Worm (Caenorhabditis elegans): ENCODE data around the gene srw-41.

srw-41 gene

DNA sequence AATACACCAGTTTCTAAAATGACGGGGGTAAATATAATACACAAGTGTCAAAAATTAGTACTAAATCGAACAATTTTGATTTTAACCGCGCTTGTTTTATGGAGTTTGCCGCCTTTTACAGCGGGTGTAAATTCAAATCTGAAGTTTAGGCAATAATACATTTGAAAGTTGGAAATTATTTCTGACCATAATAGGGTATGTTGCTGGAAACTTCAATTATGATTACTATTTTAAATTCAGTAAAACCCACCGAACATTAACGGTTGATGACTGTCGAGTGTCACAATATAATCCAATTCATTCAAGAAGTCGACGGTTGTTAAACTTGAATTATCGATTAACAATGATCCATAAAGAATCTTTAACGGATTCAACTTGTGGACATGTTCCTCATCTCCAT is 16.5 kb downstream of the srw-41 start:
- TF ChIP-seq lin-15B (tag; optimal IDR thresholded peaks at IDR 0.05) (no peak), nhr-77 (tag; optimal IDR thresholded peaks at IDR 0.05) (no peak), zag-1 (tag; optimal IDR thresholded peaks at IDR 0.05) (no peak), fkh-2 (tag; optimal IDR thresholded peaks at IDR 0.05) (no peak), pha-4 (tag; optimal IDR thresholded peaks at IDR 0.05) (no peak), fkh-10 (GFP tag; optimal IDR thresholded peaks at IDR 0.05) (no peak), elt-1 (tag; optimal IDR thresholded peaks at IDR 0.05) (no peak), nfya-1 (tag; optimal IDR thresholded peaks at IDR 0.05; ENCODE audit: insufficient read depth) (no peak), nhr-25 (tag; optimal IDR thresholded peaks at IDR 0.05) (no peak), snpc-4 (tag; optimal IDR thresholded peaks at IDR 0.05) (no peak), elt-3 (tag; optimal IDR thresholded peaks at IDR 0.05) (no peak), mdl-1 (tag; optimal IDR thresholded peaks at IDR 0.05) (no peak), nhr-23 (tag; optimal IDR thresholded peaks at IDR 0.05) (no peak), ama-1 (optimal IDR thresholded peaks at IDR 0.05) (no peak), ceh-16 (tag; optimal IDR thresholded peaks at IDR 0.05) (no peak), nhr-76 (tag; optimal IDR thresholded peaks at IDR 0.05) (no peak), lin-39 (tag; optimal IDR thresholded peaks at IDR 0.05) (no peak), skn-1 (tag; optimal IDR thresholded peaks at IDR 0.05) (no peak)

DNA sequence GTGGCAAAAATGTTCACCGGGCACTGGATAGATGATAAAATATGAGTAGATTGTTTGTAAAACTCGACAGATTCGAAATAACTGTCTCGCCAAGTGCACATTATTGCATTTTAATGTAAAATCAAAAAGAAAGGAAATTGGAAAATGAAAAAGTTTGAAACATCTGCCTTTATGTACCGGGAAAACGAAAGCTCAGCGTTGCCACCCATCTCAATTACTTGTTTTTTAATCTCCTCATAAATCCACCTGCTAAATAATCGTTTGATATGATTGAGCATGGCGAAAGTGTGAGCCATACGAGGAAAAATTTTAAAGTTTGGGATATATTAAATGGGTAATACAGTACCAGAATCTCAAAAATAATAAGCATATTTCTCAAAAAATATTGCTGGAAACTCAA is 19.3 kb downstream of the srw-41 start, which contains the start of gene srh-137:
TSS of gene srh-137 (minus strand) at position 101 of the 400 bp plus-strand sequence.
- TF ChIP-seq R02D3.7 (tag; optimal IDR thresholded peaks at IDR 0.05) (no peak), nhr-67 (tag; optimal IDR thresholded peaks at IDR 0.05) (no peak), ceh-82 (tag; optimal IDR thresholded peaks at IDR 0.05) (no peak), nhr-25 (tag; optimal IDR thresholded peaks at IDR 0.05) (no peak), elt-2 (tag; optimal IDR thresholded peaks at IDR 0.05) (no peak), elt-1 (tag; optimal IDR thresholded peaks at IDR 0.05) (no peak), zag-1 (tag; optimal IDR thresholded peaks at IDR 0.05) (no peak), skn-1 (tag; optimal IDR thresholded peaks at IDR 0.05) (no peak), nhr-237 (tag; optimal IDR thresholded peaks at IDR 0.05) (no peak), ztf-4 (tag; optimal IDR thresholded peaks at IDR 0.05) (no peak), lsy-12 (tag; optimal IDR thresholded peaks at IDR 0.05) (no peak), nhr-11 (tag; optimal IDR thresholded peaks at IDR 0.05) (no peak), eor-1 (tag; optimal IDR thresholded peaks at IDR 0.05) (no peak), nhr-43 (tag; optimal IDR thresholded peaks at IDR 0.05; ENCODE audit: poor library complexity, severe bottlenecking) (no peak), ceh-9 (tag; optimal IDR thresholded peaks at IDR 0.05) (no peak), nhr-23 (tag; optimal IDR thresholded peaks at IDR 0.05) (no peak), pha-4 (tag; optimal IDR thresholded peaks at IDR 0.05) (no peak), nhr-76 (tag; optimal IDR thresholded peaks at IDR 0.05) (no peak), ceh-28 (tag; optimal IDR thresholded peaks at IDR 0.05) (no peak)

DNA sequence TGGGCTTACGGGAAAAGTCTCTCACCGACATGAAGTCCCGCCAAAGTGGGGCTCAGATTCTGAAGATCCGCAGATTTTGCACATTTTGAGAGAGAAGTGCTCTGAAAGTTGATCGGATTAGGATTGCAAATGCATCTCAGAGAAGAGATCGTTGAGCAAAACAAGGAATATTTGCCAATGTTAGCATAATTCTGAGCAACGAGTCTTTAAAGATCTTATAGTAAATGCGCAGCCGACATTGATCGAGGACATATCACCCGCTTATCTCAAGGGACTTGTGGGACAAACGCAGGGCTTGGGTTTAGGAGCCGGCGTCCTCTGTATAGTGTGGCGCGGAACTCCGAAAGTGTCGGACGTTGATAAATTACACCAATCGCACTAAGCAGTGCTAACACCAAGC is 26.5 kb downstream of the srw-41 start, which contains the start of gene nhr-112:
TSS of gene nhr-112 (minus strand) at position 101 of the 400 bp plus-strand sequence.
- TF ChIP-seq ztf-11 (tag; optimal IDR thresholded peaks at IDR 0.05) (no peak), ama-1 (optimal IDR thresholded peaks at IDR 0.05) (no peak)

DNA sequence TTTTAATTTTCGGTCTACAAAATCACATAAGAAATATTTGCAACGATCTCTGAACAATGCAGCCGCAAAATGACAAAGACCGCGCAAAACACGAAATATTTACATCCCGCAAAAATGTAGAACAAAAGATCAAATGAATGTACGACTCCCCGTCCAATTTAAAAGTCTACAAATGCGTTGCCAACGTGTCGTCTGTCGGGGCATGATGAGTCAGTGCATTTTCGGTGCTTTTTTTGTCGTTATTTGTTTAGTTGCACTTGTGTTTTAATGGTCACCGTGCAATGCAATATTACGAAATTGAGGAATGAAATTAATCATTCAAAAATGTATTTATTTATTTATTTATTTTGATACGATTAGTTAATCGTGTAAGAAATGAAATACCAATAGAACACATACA is 27.3 kb downstream of the srw-41 start:
- TF ChIP-seq nhr-28 (tag; optimal IDR thresholded peaks at IDR 0.05), result no peak
- TF ChIP-seq pha-4 (tag; optimal IDR thresholded peaks at IDR 0.05), result peak; percentile 73

DNA sequence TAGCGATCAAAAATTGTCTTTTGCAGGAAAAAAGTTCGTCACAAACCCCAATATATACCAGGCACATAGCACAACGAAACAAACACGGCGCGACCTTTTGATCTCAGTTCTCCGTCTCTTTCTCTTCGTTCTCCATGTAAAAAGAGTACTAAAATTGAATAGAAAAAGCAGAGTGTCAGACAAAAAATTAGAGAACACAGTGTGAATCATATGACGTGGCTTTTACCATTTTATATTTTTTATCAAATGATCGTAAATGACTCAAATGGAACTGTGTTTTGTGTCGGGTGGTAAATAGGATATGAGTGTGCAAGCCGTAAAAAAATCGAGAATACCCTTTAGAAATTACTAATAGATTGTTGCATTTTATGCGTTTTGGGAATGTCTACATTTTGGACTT is 28.7 kb downstream of the srw-41 start:
- TF ChIP-seq egl-5 (tag; optimal IDR thresholded peaks at IDR 0.05) (no peak), fkh-2 (tag; optimal IDR thresholded peaks at IDR 0.05) (no peak), unc-39 (tag; optimal IDR thresholded peaks at IDR 0.05) (no peak), nhr-77 (tag; optimal IDR thresholded peaks at IDR 0.05) (no peak), elt-2 (tag; optimal IDR thresholded peaks at IDR 0.05) (peak; percentile 86), jun-1 (tag; optimal IDR thresholded peaks at IDR 0.05) (peak; percentile 79), mml-1 (tag; optimal IDR thresholded peaks at IDR 0.05) (no peak), pqm-1 (tag; optimal IDR thresholded peaks at IDR 0.05) (peak; percentile 98), R02D3.7 (tag; optimal IDR thresholded peaks at IDR 0.05) (no peak), snpc-4 (tag; optimal IDR thresholded peaks at IDR 0.05) (peak; percentile 40), elt-3 (tag; optimal IDR thresholded peaks at IDR 0.05) (no peak), ama-1 (optimal IDR thresholded peaks at IDR 0.05) (no peak), ceh-16 (tag; optimal IDR thresholded peaks at IDR 0.05) (no peak), nfya-1 (tag; optimal IDR thresholded peaks at IDR 0.05; ENCODE audit: insufficient read depth) (no peak), unc-62 (GFP tag; optimal IDR thresholded peaks at IDR 0.05) (no peak), nhr-43 (tag; optimal IDR thresholded peaks at IDR 0.05; ENCODE audit: poor library complexity, severe bottlenecking) (no peak), fkh-10 (GFP tag; optimal IDR thresholded peaks at IDR 0.05) (no peak), sea-2 (GFP tag; optimal IDR thresholded peaks at IDR 0.05) (no peak), ceh-82 (tag; optimal IDR thresholded peaks at IDR 0.05) (no peak), elt-1 (tag; optimal IDR thresholded peaks at IDR 0.05) (no peak), pha-4 (tag; optimal IDR thresholded peaks at IDR 0.05) (peak; percentile 87)
